Worm (Caenorhabditis elegans) whole organism, L1 larva: ENCODE measurements around the gene C05G5.7.

Source experiments
- C04F5.9 ChIP-seq: sonication (generic microtip); optimal IDR thresholded peaks from 2 replicates; lab custom pipeline; 2016; ENCODE audit warnings: missing genetic modification characterization, missing compliant biosample characterization
- C16A3.4 ChIP-seq: fragments of 150-350 bp; optimal IDR thresholded peaks from 2 replicates; lab custom pipeline; 2014; ENCODE audit warnings: missing biosample characterization, missing genetic modification characterization
- F16B12.6 ChIP-seq: fragments of 150-350 bp; optimal IDR thresholded peaks from 2 replicates; lab custom pipeline; 2014; ENCODE audit warnings: missing biosample characterization, missing genetic modification characterization
- aly-2 ChIP-seq: fragments of 150-350 bp; optimal IDR thresholded peaks from 2 replicates; lab custom pipeline; 2014; ENCODE audit warnings: missing biosample characterization, missing genetic modification characterization
- blmp-1 ChIP-seq: fragments of 150-350 bp; optimal IDR thresholded peaks from 2 replicates; lab custom pipeline; 2014; ENCODE audit warnings: missing biosample characterization, missing genetic modification characterization
- ceh-63 ChIP-seq: fragments of 200-800 bp; sonication (Bioruptor generic); optimal IDR thresholded peaks from 2 replicates; lab custom pipeline; 2018; ENCODE audit warnings: mild to moderate bottlenecking, missing genetic modification characterization, missing compliant biosample characterization
- ces-1 ChIP-seq: fragments of 150-350 bp; optimal IDR thresholded peaks from 2 replicates; lab custom pipeline; 2014; ENCODE audit warnings: missing biosample characterization, missing genetic modification reagents, missing genetic modification characterization
- dpl-1 ChIP-seq, 3 experiments: fragments of 150-350 bp in 2 of 3; sonication (generic microtip) in 1 of 3; optimal IDR thresholded peaks; 2 replicates each; lab custom pipeline; 2014 to 2017; ENCODE audit warnings: missing biosample characterization in 3 of 3, missing genetic modification characterization in 3 of 3, missing genetic modification reagents in 3 of 3
- efl-1 ChIP-seq, 4 experiments: fragments of 150-350 bp; optimal IDR thresholded peaks in 3 of 4; peaks in 1 of 4; 1 replicate in 1 of 4; 2 replicates in 3 of 4; lab custom pipeline; 2014; ENCODE audit warnings: missing biosample characterization in 2 of 4, missing genetic modification characterization in 2 of 4, missing genetic modification reagents in 2 of 4
- efl-3 ChIP-seq: fragments of 200-800 bp; sonication (Bioruptor generic); optimal IDR thresholded peaks from 2 replicates; lab custom pipeline; 2018; ENCODE audit warnings: mild to moderate bottlenecking, missing genetic modification characterization, missing compliant biosample characterization
- elt-2 ChIP-seq: sonication (generic microtip); optimal IDR thresholded peaks from 2 replicates; lab custom pipeline; 2016; ENCODE audit warnings: missing genetic modification characterization, mild to moderate bottlenecking, inconsistent platforms, missing compliant biosample characterization, missing genetic modification reagents
- elt-3 ChIP-seq, 6 experiments: fragments of 150-350 bp in 1 of 6; sonication (generic microtip); optimal IDR thresholded peaks; 2 replicates each; lab custom pipeline; 2017 to 2018; ENCODE audit warnings: missing biosample characterization in 6 of 6, missing genetic modification characterization in 6 of 6, inconsistent platforms in 1 of 6
- fkh-10 ChIP-seq: sonication (generic microtip); optimal IDR thresholded peaks from 2 replicates; lab custom pipeline; 2017; ENCODE audit warnings: missing biosample characterization, missing genetic modification reagents, missing genetic modification characterization
- fkh-8 ChIP-seq: sonication (generic microtip); optimal IDR thresholded peaks from 2 replicates; lab custom pipeline; 2016; ENCODE audit warnings: mild to moderate bottlenecking, missing genetic modification characterization, missing compliant biosample characterization
- grh-1 ChIP-seq: fragments of 200-800 bp; sonication (Bioruptor generic); IDR thresholded peaks from 2 replicates; pipeline ENCODE4 v1.3.6; 2022; ENCODE audit warnings: missing genetic modification reagents, missing genetic modification characterization, missing compliant biosample characterization
- hlh-17 ChIP-seq: fragments of 200-800 bp; sonication (Bioruptor generic); optimal IDR thresholded peaks from 2 replicates; lab custom pipeline; 2018; ENCODE audit warnings: missing genetic modification characterization, mild to moderate bottlenecking, missing compliant biosample characterization, moderate library complexity, borderline replicate concordance
- hlh-4 ChIP-seq: sonication (generic microtip); optimal IDR thresholded peaks from 2 replicates; lab custom pipeline; 2016; ENCODE audit warnings: mild to moderate bottlenecking, missing genetic modification characterization, missing compliant biosample characterization
- lin-14 ChIP-seq: fragments of 200-800 bp; sonication (Bioruptor generic); optimal IDR thresholded peaks from 2 replicates; lab custom pipeline; 2018; ENCODE audit warnings: mild to moderate bottlenecking, missing genetic modification characterization, moderate library complexity, missing compliant biosample characterization
- lin-35 ChIP-seq, 2 experiments: fragments of 150-350 bp; optimal IDR thresholded peaks; 2 replicates each; lab custom pipeline; 2014; ENCODE audit warnings: missing biosample characterization in 2 of 2, missing genetic modification characterization in 2 of 2, missing genetic modification reagents in 2 of 2
- lin-39 ChIP-seq: fragments of 150-350 bp; optimal IDR thresholded peaks from 2 replicates; lab custom pipeline; 2014; ENCODE audit warnings: missing biosample characterization, missing genetic modification reagents, missing genetic modification characterization
- lir-3 ChIP-seq: sonication (generic microtip); optimal IDR thresholded peaks from 2 replicates; lab custom pipeline; 2016; ENCODE audit warnings: mild to moderate bottlenecking, missing genetic modification characterization, moderate library complexity, missing compliant biosample characterization; ENCODE audit not compliant: poor library complexity
- lsy-2 ChIP-seq, 2 experiments: fragments of 150-350 bp; optimal IDR thresholded peaks; 2 replicates each; lab custom pipeline; 2014; ENCODE audit warnings: missing biosample characterization in 2 of 2, missing genetic modification characterization in 2 of 2
- mab-9 ChIP-seq: fragments of 200-800 bp; sonication (Bioruptor generic); IDR thresholded peaks from 2 replicates; pipeline ENCODE4 v1.3.6; 2022; ENCODE audit warnings: missing genetic modification reagents, missing genetic modification characterization, missing compliant biosample characterization
- mdl-1 ChIP-seq, 2 experiments: fragments of 150-350 bp; optimal IDR thresholded peaks; 2 replicates each; lab custom pipeline; 2014 to 2017; ENCODE audit warnings: missing biosample characterization in 2 of 2, missing genetic modification characterization in 2 of 2, inconsistent platforms in 1 of 2
- mep-1 ChIP-seq: fragments of 150-350 bp; optimal IDR thresholded peaks from 2 replicates; lab custom pipeline; 2014; ENCODE audit warnings: missing biosample characterization, missing genetic modification characterization
- nhr-12 ChIP-seq: sonication (generic microtip); optimal IDR thresholded peaks from 2 replicates; lab custom pipeline; 2017; ENCODE audit warnings: missing biosample characterization, missing genetic modification characterization
- nhr-19 ChIP-seq: fragments of 200-800 bp; sonication (Bioruptor generic); conservative IDR thresholded peaks from 2 replicates; pipeline ENCODE4 v1.3.6; 2022; ENCODE audit warnings: missing genetic modification characterization, missing compliant biosample characterization
- nhr-20 ChIP-seq: sonication (generic microtip); optimal IDR thresholded peaks from 2 replicates; lab custom pipeline; 2016; ENCODE audit warnings: mild to moderate bottlenecking, missing genetic modification characterization, missing compliant biosample characterization
- nhr-237 ChIP-seq: fragments of 150-350 bp; optimal IDR thresholded peaks from 2 replicates; lab custom pipeline; 2014; ENCODE audit warnings: missing biosample characterization, missing genetic modification characterization
- nhr-28 ChIP-seq: fragments of 150-350 bp; optimal IDR thresholded peaks from 2 replicates; lab custom pipeline; 2014; ENCODE audit warnings: missing biosample characterization, missing genetic modification characterization
- nhr-47 ChIP-seq: sonication (generic microtip); optimal IDR thresholded peaks from 2 replicates; lab custom pipeline; 2016; ENCODE audit warnings: mild to moderate bottlenecking, missing genetic modification characterization, moderate library complexity, missing compliant biosample characterization
- nhr-71 ChIP-seq: sonication (generic microtip); optimal IDR thresholded peaks from 2 replicates; lab custom pipeline; 2016; ENCODE audit warnings: mild to moderate bottlenecking, missing genetic modification characterization, moderate library complexity, missing compliant biosample characterization
- nhr-85 ChIP-seq: sonication (generic microtip); peaks from one replicate; lab custom pipeline; 2016; ENCODE audit warnings: missing genetic modification characterization, inconsistent platforms, missing compliant biosample characterization
- nhr-90 ChIP-seq: sonication (generic microtip); optimal IDR thresholded peaks from 2 replicates; lab custom pipeline; 2016; ENCODE audit warnings: mild to moderate bottlenecking, missing genetic modification characterization, missing compliant biosample characterization; ENCODE audit not compliant: poor library complexity
- pqm-1 ChIP-seq: sonication (generic microtip); optimal IDR thresholded peaks from 3 replicates; lab custom pipeline; 2017; ENCODE audit warnings: missing biosample characterization, missing genetic modification characterization
- snpc-4 ChIP-seq: fragments of 150-350 bp; optimal IDR thresholded peaks from 2 replicates; lab custom pipeline; 2014; ENCODE audit warnings: missing biosample characterization, missing genetic modification characterization
- snu-23 ChIP-seq: sonication (generic microtip); optimal IDR thresholded peaks from 2 replicates; lab custom pipeline; 2016; ENCODE audit warnings: missing genetic modification characterization, missing compliant biosample characterization
- sox-4 ChIP-seq: sonication (generic microtip); optimal IDR thresholded peaks from 2 replicates; lab custom pipeline; 2016; ENCODE audit warnings: missing genetic modification characterization, missing compliant biosample characterization
- tbx-2 ChIP-seq: sonication (generic microtip); optimal IDR thresholded peaks from 2 replicates; lab custom pipeline; 2016; ENCODE audit warnings: missing genetic modification characterization, missing compliant biosample characterization
- unc-98 ChIP-seq: fragments of 200-800 bp; sonication (Bioruptor generic); IDR thresholded peaks from 2 replicates; pipeline ENCODE4 v1.3.6; 2022; ENCODE audit warnings: missing genetic modification characterization, missing compliant biosample characterization
- vab-15 ChIP-seq: sonication (generic microtip); optimal IDR thresholded peaks from 2 replicates; lab custom pipeline; 2017; ENCODE audit warnings: missing genotype, mild to moderate bottlenecking, missing genetic modification characterization, missing compliant biosample characterization
- xbp-1 ChIP-seq: sonication (generic microtip); optimal IDR thresholded peaks from 2 replicates; lab custom pipeline; 2016; ENCODE audit warnings: missing genetic modification characterization, missing compliant biosample characterization
- ztf-11 ChIP-seq, 2 experiments: sonication (generic microtip); optimal IDR thresholded peaks; 2 replicates each; lab custom pipeline; 2016 to 2017; ENCODE audit warnings: missing genetic modification characterization in 2 of 2, missing biosample characterization in 1 of 2, missing compliant biosample characterization in 1 of 2

Gene C05G5.7

DNA sequence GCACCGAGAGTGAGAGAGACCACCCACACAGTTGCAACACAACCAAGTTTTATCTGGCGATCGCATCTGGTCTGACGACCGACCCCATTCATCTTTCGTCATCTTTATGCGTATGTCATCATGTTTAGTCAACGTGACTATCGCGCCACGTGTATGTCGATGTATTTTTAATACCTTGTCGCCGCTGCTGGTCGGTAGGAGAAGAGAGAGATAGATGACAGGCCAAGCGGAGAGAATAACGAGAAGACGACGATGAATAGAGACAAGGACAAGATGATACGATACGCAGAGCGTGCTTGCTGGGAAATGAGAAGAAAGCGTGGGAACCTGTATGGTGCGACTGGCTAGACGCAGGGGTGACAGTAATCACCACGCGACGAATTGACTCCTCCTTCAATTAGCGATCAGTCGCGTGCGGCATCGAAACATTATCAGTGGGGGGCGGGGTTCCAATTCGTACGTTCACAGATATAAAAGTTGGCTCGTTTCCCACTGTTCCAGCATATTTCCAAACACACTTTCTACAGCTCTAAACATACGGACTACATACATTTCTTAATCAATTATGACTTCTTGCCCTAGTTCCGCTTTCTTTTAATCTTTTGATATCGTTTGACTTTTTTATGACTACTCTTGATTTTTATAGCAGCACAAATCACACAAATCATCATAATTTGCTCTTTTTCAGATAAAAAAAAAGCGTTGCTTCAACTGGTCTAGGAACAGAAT lies 46.9 kb upstream of the C05G5.7 start, which contains the start of gene tatn-1 (continued):
- TF ChIP-seq tbx-2 (tag; lab: Kevin White, UChicago): peak; percentile 88
- TF ChIP-seq, all 84 proteins: peak for 37

DNA sequence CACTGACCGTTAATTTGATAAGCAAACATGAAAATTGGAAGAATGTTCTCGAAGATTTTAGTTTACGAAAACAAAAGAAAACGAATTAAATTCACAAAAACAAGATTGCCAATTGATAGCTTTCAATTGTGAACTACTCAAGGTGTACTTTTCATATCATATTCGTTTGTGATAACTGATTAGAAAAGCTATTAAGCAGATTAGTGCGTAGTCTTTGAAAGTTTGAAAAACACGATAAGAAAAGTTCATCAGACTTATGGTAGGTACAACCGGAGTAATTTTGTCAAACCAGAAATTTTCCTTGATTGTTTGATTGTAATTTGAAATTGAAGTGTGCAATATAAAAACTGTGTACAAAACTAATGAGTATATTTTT lies 44.0 kb upstream of the C05G5.7 start:
- TF ChIP-seq efl-1 (optimal IDR thresholded peaks at IDR 0.05; lab: Kevin White, UChicago) (no peak), efl-1 (GFP tag; optimal IDR thresholded peaks at IDR 0.05 in 1 of 2; lab: Kevin White, UChicago) (peak in 1 of 2 experiments; percentile 71), elt-3 (tag; optimal IDR thresholded peaks at IDR 0.05; lab: Kevin White, UChicago) (peak in 2 of 6 experiments; percentile 1 to 48), mab-9 (GFP tag; lab: Robert Waterston, UW) (no peak), elt-2 (tag; lab: Kevin White, UChicago) (peak; percentile 68)

DNA sequence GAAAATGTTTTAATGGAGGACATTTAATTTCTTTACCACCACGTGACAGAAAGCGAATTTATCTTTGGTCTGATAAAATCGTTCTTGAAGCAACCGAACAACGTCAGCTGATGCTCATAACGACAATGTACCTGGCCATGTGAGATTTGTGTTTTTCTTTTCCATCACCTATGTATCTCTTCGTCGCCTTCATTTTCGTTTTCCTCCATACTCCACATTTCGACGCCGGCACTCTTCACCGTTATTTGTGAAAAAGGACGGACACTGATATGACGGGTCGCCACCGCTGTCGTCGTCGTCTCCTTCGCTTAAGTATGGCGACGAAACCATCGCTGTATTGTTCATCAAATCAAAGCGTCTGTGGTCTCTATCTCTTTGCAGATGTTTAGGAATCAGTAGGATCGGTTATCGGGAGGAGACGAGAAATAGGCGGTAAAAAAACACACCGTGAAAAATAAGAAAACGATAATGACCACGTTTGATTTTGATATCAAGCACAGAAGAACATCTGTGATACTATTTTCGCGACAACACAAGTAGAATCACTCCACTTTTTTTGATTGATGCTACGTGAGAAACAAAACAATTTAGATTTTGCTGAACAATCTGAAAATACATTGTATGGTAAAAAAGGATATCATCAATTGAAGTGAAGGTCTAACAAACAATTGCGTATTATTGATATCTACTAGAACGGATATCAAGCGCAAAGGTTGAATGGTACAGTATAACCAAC lies 43.4 kb upstream of the C05G5.7 start:
- TF ChIP-seq C16A3.4 (tag; lab: Kevin White, UChicago): no peak
- peak; percentile 97 for TF ChIP-seq nhr-85 (tag; lab: Kevin White, UChicago)
- no peak for TF ChIP-seq C04F5.9 (tag; lab: Kevin White, UChicago)
- no peak for TF ChIP-seq F16B12.6 (tag; lab: Kevin White, UChicago)
- peak; percentile 67 for TF ChIP-seq snu-23
- TF ChIP-seq nhr-237 (tag; lab: Kevin White, UChicago): no peak
- no peak for TF ChIP-seq hlh-17
- no peak for TF ChIP-seq aly-2 (tag; lab: Kevin White, UChicago)
- TF ChIP-seq elt-3 (tag; optimal IDR thresholded peaks at IDR 0.05; lab: Kevin White, UChicago): peak in 3 of 6 experiments; percentile 24 to 72 (median 34)
- no peak for TF ChIP-seq dpl-1 (GFP tag; optimal IDR thresholded peaks at IDR 0.05; lab: Kevin White, UChicago)
- no peak for TF ChIP-seq pqm-1 (tag; lab: Kevin White, UChicago)
- TF ChIP-seq ztf-11 (tag; optimal IDR thresholded peaks at IDR 0.05; lab: Kevin White, UChicago): no peak
- peak; percentile 82 for TF ChIP-seq nhr-71 (tag; lab: Kevin White, UChicago)
- no peak for TF ChIP-seq efl-3
- TF ChIP-seq nhr-20: peak; percentile 91
- TF ChIP-seq lin-14 (GFP tag; lab: Kevin White, UChicago): peak; percentile 71
- no peak for TF ChIP-seq fkh-8 (tag; lab: Kevin White, UChicago)
- TF ChIP-seq nhr-90 (tag; lab: Kevin White, UChicago): peak; percentile 57
- peak in 1 of 2 experiments; percentile 72 for TF ChIP-seq mdl-1 (tag; optimal IDR thresholded peaks at IDR 0.05; lab: Kevin White, UChicago)
- TF ChIP-seq fkh-10 (GFP tag; lab: Kevin White, UChicago): no peak
- peak; percentile 58; the same call in 1 of the 2 replicates for TF ChIP-seq grh-1 (GFP tag; lab: Robert Waterston, UW)
- no peak for TF ChIP-seq lin-39 (tag; lab: Kevin White, UChicago)
- peak in 1 of 2 experiments; percentile 8 for TF ChIP-seq lsy-2 (tag; optimal IDR thresholded peaks at IDR 0.05; lab: Kevin White, UChicago)
- TF ChIP-seq xbp-1 (tag; lab: Kevin White, UChicago): no peak
- TF ChIP-seq vab-15: no peak
- TF ChIP-seq nhr-19 (GFP tag; lab: Robert Waterston, UW): peak; percentile 57
- no peak for TF ChIP-seq ces-1 (GFP tag; lab: Kevin White, UChicago)
- peak in 1 of 2 experiments; percentile 67 for TF ChIP-seq lin-35 (GFP tag; optimal IDR thresholded peaks at IDR 0.05; lab: Kevin White, UChicago)
- TF ChIP-seq nhr-47 (tag; lab: Kevin White, UChicago): peak; percentile 34
- TF ChIP-seq elt-2 (tag; lab: Kevin White, UChicago): peak; percentile 55
- TF ChIP-seq hlh-4 (tag; lab: Kevin White, UChicago): no peak
- TF ChIP-seq tbx-2 (tag; lab: Kevin White, UChicago): peak; percentile 34
- TF ChIP-seq efl-1 (optimal IDR thresholded peaks at IDR 0.05; lab: Kevin White, UChicago): no peak
- TF ChIP-seq efl-1 (GFP tag; optimal IDR thresholded peaks at IDR 0.05 in 1 of 2; lab: Kevin White, UChicago): peak in 1 of 2 experiments; percentile 92
- TF ChIP-seq snpc-4 (tag; lab: Kevin White, UChicago): peak; percentile 4
- no peak for TF ChIP-seq nhr-28 (tag; lab: Kevin White, UChicago)
- TF ChIP-seq sox-4: no peak
- peak; percentile 83 for TF ChIP-seq blmp-1 (tag; lab: Kevin White, UChicago)
- no peak for TF ChIP-seq ceh-63 (GFP tag; lab: Kevin White, UChicago)
- no peak for TF ChIP-seq unc-98
- TF ChIP-seq nhr-12 (tag; lab: Kevin White, UChicago): no peak
- TF ChIP-seq mep-1 (tag; lab: Kevin White, UChicago): peak; percentile 22
- TF ChIP-seq lir-3: no peak
- TF ChIP-seq mab-9 (GFP tag; lab: Robert Waterston, UW): no peak
